Worm (Caenorhabditis elegans) whole organism, young adult: ENCODE data around the gene sqst-4.

Source experiments
- B0019.2 ChIP-seq: fragments of 200-800 bp; sonication (Bioruptor generic); conservative IDR thresholded peaks from 2 replicates; pipeline ENCODE4 v1.3.6; 2022; ENCODE audit warnings: missing genetic modification reagents, missing genetic modification characterization, missing compliant biosample characterization
- B0261.1 ChIP-seq: sonication (generic microtip); optimal IDR thresholded peaks from 2 replicates; lab custom pipeline; 2016; ENCODE audit warnings: mild to moderate bottlenecking, missing genetic modification characterization, moderate library complexity, missing compliant biosample characterization
- B0336.3 ChIP-seq: fragments of 200-800 bp; sonication (Bioruptor generic); IDR thresholded peaks from 2 replicates; pipeline ENCODE4 v1.3.6; 2022; ENCODE audit warnings: missing genetic modification characterization, missing compliant biosample characterization
- C06A6.2 ChIP-seq: fragments of 200-800 bp; sonication (Bioruptor generic); conservative IDR thresholded peaks from 2 replicates; pipeline ENCODE4 v1.3.6; 2022; ENCODE audit warnings: missing genetic modification characterization, missing compliant biosample characterization
- C17E4.6 ChIP-seq: fragments of 200-800 bp; sonication (Bioruptor generic); IDR thresholded peaks from 2 replicates; pipeline ENCODE4 v1.3.6; 2022; ENCODE audit warnings: missing genetic modification reagents, missing genetic modification characterization, missing compliant biosample characterization
- D2030.7 ChIP-seq: fragments of 200-800 bp; sonication (Bioruptor generic); IDR thresholded peaks from 2 replicates; pipeline ENCODE4 v1.3.6; 2022; ENCODE audit warnings: missing genetic modification reagents, missing genetic modification characterization, missing compliant biosample characterization
- F10E7.11 ChIP-seq: sonication (generic microtip); optimal IDR thresholded peaks from 2 replicates; lab custom pipeline; 2017; ENCODE audit warnings: mild to moderate bottlenecking, missing genetic modification characterization, moderate library complexity, missing compliant biosample characterization
- F57A8.1 ChIP-seq: fragments of 200-800 bp; sonication (Bioruptor generic); optimal IDR thresholded peaks from 2 replicates; lab custom pipeline; 2018; ENCODE audit warnings: mild to moderate bottlenecking, missing genetic modification characterization, moderate library complexity, missing compliant biosample characterization
- F57C9.4 ChIP-seq: sonication (generic microtip); optimal IDR thresholded peaks from 2 replicates; lab custom pipeline; 2017; ENCODE audit warnings: mild to moderate bottlenecking, missing genetic modification characterization, missing compliant biosample characterization
- Y53F4B.3 ChIP-seq: fragments of 200-800 bp; sonication (Bioruptor generic); IDR thresholded peaks from 2 replicates; pipeline ENCODE4 v1.3.6; 2022; ENCODE audit warnings: missing genetic modification reagents, missing genetic modification characterization, missing compliant biosample characterization
- Y56A3A.18 ChIP-seq: fragments of 200-800 bp; sonication (Bioruptor generic); IDR thresholded peaks from 2 replicates; pipeline ENCODE4 v1.3.6; 2022; ENCODE audit warnings: missing genetic modification reagents, missing genetic modification characterization, missing compliant biosample characterization
- Y79H2A.3 ChIP-seq: fragments of 200-800 bp; sonication (Bioruptor generic); conservative IDR thresholded peaks from 2 replicates; pipeline ENCODE4 v1.3.6; 2022; ENCODE audit warnings: missing genetic modification reagents, missing genetic modification characterization, missing compliant biosample characterization
- akir-1 ChIP-seq: fragments of 200-800 bp; sonication (Bioruptor generic); optimal IDR thresholded peaks from 2 replicates; lab custom pipeline; 2018; ENCODE audit warnings: mild to moderate bottlenecking, missing genetic modification characterization, moderate library complexity, missing compliant biosample characterization
- attf-5 ChIP-seq: fragments of 200-800 bp; sonication (Bioruptor generic); optimal IDR thresholded peaks from 2 replicates; lab custom pipeline; 2018; ENCODE audit warnings: mild to moderate bottlenecking, missing genetic modification characterization, missing compliant biosample characterization
- bed-1 ChIP-seq: fragments of 200-800 bp; sonication (Bioruptor generic); IDR thresholded peaks from 2 replicates; pipeline ENCODE4 v1.3.6; 2022; ENCODE audit warnings: missing genetic modification reagents, missing genetic modification characterization, missing compliant biosample characterization
- ccch-3 ChIP-seq: fragments of 200-800 bp; sonication (Bioruptor generic); optimal IDR thresholded peaks from 2 replicates; lab custom pipeline; 2018; ENCODE audit warnings: mild to moderate bottlenecking, missing genetic modification characterization, missing compliant biosample characterization
- ceh-100 ChIP-seq: fragments of 200-800 bp; sonication (Bioruptor generic); IDR thresholded peaks from 2 replicates; pipeline ENCODE4 v1.3.6; 2022; ENCODE audit warnings: missing genetic modification reagents, missing genetic modification characterization, missing compliant biosample characterization
- ceh-40 ChIP-seq: fragments of 200-800 bp; sonication (Bioruptor generic); IDR thresholded peaks from 2 replicates; pipeline ENCODE4 v1.3.6; 2022; ENCODE audit warnings: missing genetic modification characterization, missing compliant biosample characterization
- ceh-79 ChIP-seq: sonication (generic microtip); optimal IDR thresholded peaks from 2 replicates; lab custom pipeline; 2017; ENCODE audit warnings: mild to moderate bottlenecking, missing genetic modification characterization, missing compliant biosample characterization
- die-1 ChIP-seq: sonication (generic microtip); optimal IDR thresholded peaks from 2 replicates; lab custom pipeline; 2016; ENCODE audit warnings: missing genotype, mild to moderate bottlenecking, missing genetic modification characterization, missing compliant biosample characterization
- dox-1 ChIP-seq: fragments of 200-800 bp; sonication (Bioruptor generic); IDR thresholded peaks from 2 replicates; pipeline ENCODE4 v1.3.6; 2022; ENCODE audit warnings: missing genetic modification reagents, missing genetic modification characterization, missing compliant biosample characterization
- egl-44 ChIP-seq: fragments of 200-800 bp; sonication (Bioruptor generic); IDR thresholded peaks from 2 replicates; pipeline ENCODE4 v1.3.6; 2022; ENCODE audit warnings: missing genetic modification reagents, missing genetic modification characterization, missing compliant biosample characterization
- him-1 ChIP-seq: sonication (generic microtip); optimal IDR thresholded peaks from 2 replicates; lab custom pipeline; 2016; ENCODE audit warnings: missing genotype, missing genetic modification reagents, missing genetic modification characterization, missing compliant biosample characterization
- let-607 ChIP-seq, 2 experiments: fragments of 200-800 bp in 1 of 2; sonication (Bioruptor generic) in 1 of 2; sonication (generic microtip) in 1 of 2; optimal IDR thresholded peaks; 2 replicates each; lab custom pipeline; 2016 to 2018; ENCODE audit warnings: mild to moderate bottlenecking in 2 of 2, missing compliant biosample characterization in 2 of 2, missing genetic modification characterization in 2 of 2, moderate library complexity in 2 of 2, missing genotype in 1 of 2
- lin-40 ChIP-seq: sonication (generic microtip); optimal IDR thresholded peaks from 2 replicates; lab custom pipeline; 2016; ENCODE audit warnings: missing genetic modification characterization, mild to moderate bottlenecking, missing compliant biosample characterization, missing genotype, missing genetic modification reagents
- lir-1 ChIP-seq: fragments of 200-800 bp; sonication (Bioruptor generic); conservative IDR thresholded peaks from 2 replicates; pipeline ENCODE4 v1.3.6; 2022; ENCODE audit warnings: missing genetic modification reagents, missing genetic modification characterization, missing compliant biosample characterization
- lsl-1 ChIP-seq: fragments of 200-800 bp; sonication (Bioruptor generic); optimal IDR thresholded peaks from 2 replicates; lab custom pipeline; 2018; ENCODE audit warnings: mild to moderate bottlenecking, missing genetic modification characterization, moderate library complexity, missing compliant biosample characterization
- madf-10 ChIP-seq: sonication (generic microtip); optimal IDR thresholded peaks from 2 replicates; lab custom pipeline; 2016; ENCODE audit warnings: mild to moderate bottlenecking, missing genetic modification characterization, missing compliant biosample characterization
- nhr-80 ChIP-seq: sonication (generic microtip); optimal IDR thresholded peaks from 2 replicates; lab custom pipeline; 2016; ENCODE audit warnings: missing genetic modification characterization, missing compliant biosample characterization
- pha-4 ChIP-seq: fragments of 150-350 bp; sonication (generic microtip); optimal IDR thresholded peaks from 2 replicates; lab custom pipeline; 2014; ENCODE audit warnings: missing biosample characterization, missing genetic modification reagents, missing genetic modification characterization
- rpc-1 ChIP-seq, 2 experiments: fragments of 150-350 bp in 1 of 2; sonication (generic microtip) in 1 of 2; optimal IDR thresholded peaks; 2 replicates each; lab custom pipeline; 2014 to 2018; ENCODE audit warnings: missing biosample characterization in 1 of 2, missing genetic modification characterization in 1 of 2, missing genetic modification reagents in 1 of 2, missing genotype in 1 of 2
- sea-2 ChIP-seq: fragments of 200-800 bp; sonication (Bioruptor generic); IDR thresholded peaks from 2 replicates; pipeline ENCODE4 v1.3.6; 2022; ENCODE audit warnings: missing genetic modification characterization, missing compliant biosample characterization
- tlf-1 ChIP-seq: fragments of 200-800 bp; sonication (Bioruptor generic); optimal IDR thresholded peaks from 2 replicates; lab custom pipeline; 2018; ENCODE audit warnings: mild to moderate bottlenecking, missing genetic modification characterization, missing compliant biosample characterization
- unc-130 ChIP-seq: sonication (generic microtip); optimal IDR thresholded peaks from 2 replicates; lab custom pipeline; 2016; ENCODE audit warnings: missing genetic modification reagents, missing genetic modification characterization, missing compliant biosample characterization
- ztf-3 ChIP-seq: fragments of 200-800 bp; sonication (Bioruptor generic); optimal IDR thresholded peaks from 2 replicates; lab custom pipeline; 2018; ENCODE audit warnings: mild to moderate bottlenecking, missing genetic modification characterization, missing compliant biosample characterization

sqst-4 gene

ce11 chrV:16488172-16488571, at the start of gene sqst-4:
TSS of gene sqst-4 (plus strand) at chrV:16488472.
- TF ChIP-seq egl-44 (GFP tag; lab: Robert Waterston, UW) (no peak), attf-5 (GFP tag; lab: Kevin White, UChicago) (no peak), F10E7.11 (tag; lab: Kevin White, UChicago) (no peak), die-1 (tag; lab: Kevin White, UChicago) (no peak), B0261.1 (tag; lab: Kevin White, UChicago) (no peak), sea-2 (GFP tag; lab: Robert Waterston, UW) (no peak), pha-4 (tag; lab: Kevin White, UChicago) (no peak), unc-130 (GFP tag; lab: Kevin White, UChicago) (no peak), C06A6.2 (no peak), B0019.2 (GFP tag; lab: Robert Waterston, UW) (no peak), lir-1 (GFP tag; lab: Robert Waterston, UW) (no peak), lin-40 (no peak), F57C9.4 (tag; lab: Kevin White, UChicago) (no peak), ceh-100 (no peak), B0336.3 (no peak), lsl-1 (GFP tag; lab: Kevin White, UChicago) (no peak), Y56A3A.18 (GFP tag; lab: Robert Waterston, UW) (no peak), nhr-80 (no peak)

ce11 chrV:16443626-16444025, 44.6 kb upstream of the sqst-4 start, which contains the start of gene srh-141:
TSS of gene srh-141 (plus strand) at chrV:16443926.
- TF ChIP-seq nhr-80 (no peak), ztf-3 (GFP tag; lab: Kevin White, UChicago) (no peak)
- TF ChIP-seq, all 124 proteins: peak for 0

ce11 chrV:16445676-16446075, 42.6 kb upstream of the sqst-4 start, which contains the start of gene T08G3.6:
TSS of gene T08G3.6 (plus strand) at chrV:16445976.
- no peak for TF ChIP-seq C06A6.2
- TF ChIP-seq madf-10 (tag; lab: Kevin White, UChicago): no peak
- no peak for TF ChIP-seq ceh-40
- no peak for TF ChIP-seq sea-2 (GFP tag; lab: Robert Waterston, UW)
- TF ChIP-seq Y79H2A.3 (GFP tag; lab: Robert Waterston, UW): no peak

- no peak for TF ChIP-seq F57A8.1 (GFP tag; lab: Kevin White, UChicago)
- TF ChIP-seq dox-1 (GFP tag; lab: Robert Waterston, UW): no peak
These were observed 42.1 kb upstream of the sqst-4 start for ce11 chrV:16446191-16446590.

ce11 chrV:16447735-16448134, 40.5 kb upstream of the sqst-4 start, which contains the start of gene T08G3.13:
TSS of gene T08G3.13 (plus strand) at chrV:16448035.
- TF ChIP-seq ceh-79 (tag; lab: Kevin White, UChicago) (no peak), ccch-3 (GFP tag; lab: Kevin White, UChicago) (no peak), C17E4.6 (GFP tag; lab: Robert Waterston, UW) (no peak), rpc-1 (optimal IDR thresholded peaks at IDR 0.05; lab: Kevin White, UChicago) (no peak), rpc-1 (tag; optimal IDR thresholded peaks at IDR 0.05; lab: Kevin White, UChicago) (no peak), let-607 (tag; optimal IDR thresholded peaks at IDR 0.05; lab: Kevin White, UChicago) (no peak), him-1 (tag; lab: Kevin White, UChicago) (no peak), akir-1 (GFP tag; lab: Kevin White, UChicago) (no peak), bed-1 (GFP tag; lab: Robert Waterston, UW) (no peak), Y53F4B.3 (GFP tag; lab: Robert Waterston, UW) (no peak), unc-130 (GFP tag; lab: Kevin White, UChicago) (no peak), D2030.7 (GFP tag; lab: Robert Waterston, UW) (no peak), tlf-1 (GFP tag; lab: Kevin White, UChicago) (no peak)
